Fruit fly (Drosophila melanogaster): Measurements from ENCODE around the gene CG13362.

The CG13362 gene

DNA sequence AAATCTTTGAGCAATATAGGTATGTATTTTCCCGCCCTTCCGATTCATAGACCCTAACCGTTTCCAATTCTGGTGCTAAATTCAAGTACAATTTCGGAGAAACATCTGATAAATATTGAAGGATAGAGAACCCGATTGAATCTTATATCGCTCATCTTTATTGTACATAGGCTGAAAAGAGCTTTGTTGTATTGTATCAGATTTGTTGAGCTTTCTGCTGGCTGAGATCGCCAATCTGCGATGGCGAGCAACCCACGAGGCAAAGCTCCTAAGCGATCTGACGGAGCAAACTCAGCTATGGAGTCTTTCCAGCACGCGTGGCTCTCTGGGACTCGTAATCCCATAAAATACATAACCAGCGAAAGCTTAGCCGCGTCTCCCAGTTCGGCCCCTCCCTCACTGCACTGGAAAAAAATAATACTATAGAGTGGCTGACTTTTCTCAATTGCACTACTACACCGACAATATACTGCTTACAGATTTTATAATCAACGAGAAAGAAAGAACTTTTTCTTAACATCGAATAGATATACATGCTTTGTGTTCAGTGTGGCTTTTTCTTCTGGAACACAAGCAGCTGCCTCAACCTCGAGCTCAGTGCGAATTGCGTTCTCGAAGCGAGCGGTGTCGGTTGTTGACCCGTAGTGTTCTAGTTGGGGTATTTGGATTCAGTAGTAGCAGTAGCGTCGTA, 4.7 kb upstream of the CG13362 start (continued):
- TF ChIP-seq CG7963 (GFP tag; IDR thresholded peaks at IDR 0.05; ENCODE audit: partially characterized antibody) (no peak), tin (GFP tag; optimal IDR thresholded peaks at IDR 0.05) (peak; percentile 78), MBD-R2 (GFP tag; IDR thresholded peaks at IDR 0.05) (peak; percentile 81), Hand (GFP tag; optimal IDR thresholded peaks at IDR 0.05) (peak; percentile 87), CG18599 (GFP tag; optimal IDR thresholded peaks at IDR 0.05) (peak; percentile 96), CG32767 (GFP tag; IDR thresholded peaks at IDR 0.05) (peak; percentile 56; the same call in 1 of the 2 replicates), stwl (tag; optimal IDR thresholded peaks at IDR 0.05) (no peak), ftz-f1 (GFP tag; optimal IDR thresholded peaks at IDR 0.05) (peak; percentile 83), Jarid2 (GFP tag; optimal IDR thresholded peaks at IDR 0.05) (peak; percentile 14), maf-S (GFP tag; optimal IDR thresholded peaks at IDR 0.05) (peak; percentile 87), stc (GFP tag; IDR thresholded peaks at IDR 0.05) (peak; percentile 77), fd3F (GFP tag; optimal IDR thresholded peaks at IDR 0.05) (peak; percentile 70), trh (GFP tag; optimal IDR thresholded peaks at IDR 0.05) (peak; percentile 42), CG1602 (GFP tag; optimal IDR thresholded peaks at IDR 0.05) (peak; percentile 46), tap (tag; optimal IDR thresholded peaks at IDR 0.05) (peak; percentile 74), ac (GFP tag; optimal IDR thresholded peaks at IDR 0.05) (no peak), sens-2 (GFP tag; IDR thresholded peaks at IDR 0.05) (peak; percentile 64), bcd (GFP tag; optimal IDR thresholded peaks at IDR 0.05) (peak; percentile 83), Gsc (GFP tag; IDR thresholded peaks at IDR 0.05) (0 out of 2 replicates have a peak, but pooled peaks have one; percentile 16), schlank (tag; optimal IDR thresholded peaks at IDR 0.05) (peak; percentile 79), MTF-1 (GFP tag; optimal IDR thresholded peaks at IDR 0.05; ENCODE audit: borderline replicate concordance) (peak; percentile 64), PHDP (tag; optimal IDR thresholded peaks at IDR 0.05) (peak; percentile 87), CG17568 (GFP tag; optimal IDR thresholded peaks at IDR 0.05) (peak; percentile 59), CG11398 (GFP tag; optimal IDR thresholded peaks at IDR 0.05) (peak; percentile 66), pho (GFP tag; optimal IDR thresholded peaks at IDR 0.05) (peak; percentile 94), Sry-δ (GFP tag; optimal IDR thresholded peaks at IDR 0.05) (peak; percentile 52), CG4328 (GFP tag; optimal IDR thresholded peaks at IDR 0.05) (no peak), Awh (GFP tag; IDR thresholded peaks at IDR 0.05) (peak; percentile 72), Scr (GFP tag; IDR thresholded peaks at IDR 0.05; ENCODE audit: partially characterized antibody) (no peak), cas (GFP tag; IDR thresholded peaks at IDR 0.05) (peak; percentile 76), CG9932 (GFP tag; IDR thresholded peaks at IDR 0.05) (peak; percentile 94), lov (optimal IDR thresholded peaks at IDR 0.05) (no peak), lov (GFP tag; IDR thresholded peaks at IDR 0.05) (no peak), CG9215 (GFP tag; IDR thresholded peaks at IDR 0.05) (peak; percentile 86), Dref (GFP tag; IDR thresholded peaks at IDR 0.05) (0 out of 2 replicates have a peak, but pooled peaks have one; percentile 33), Camta (GFP tag; optimal IDR thresholded peaks at IDR 0.05) (peak; percentile 65), hb (GFP tag; IDR thresholded peaks at IDR 0.05; ENCODE audit: partially characterized antibody) (no peak), CG42726 (GFP tag; IDR thresholded peaks at IDR 0.05; ENCODE audit: partially characterized antibody) (no peak), gsb (GFP tag; IDR thresholded peaks at IDR 0.05) (peak; percentile 78), peb (GFP tag; IDR thresholded peaks at IDR 0.05) (peak; percentile 53; the same call in 1 of the 2 replicates), HHEX (GFP tag; optimal IDR thresholded peaks at IDR 0.05) (peak; percentile 90), C15 (GFP tag; IDR thresholded peaks at IDR 0.05) (peak; percentile 75; the same call in 2 of the 3 replicates), Hr39 (optimal IDR thresholded peaks at IDR 0.05) (no peak), pan (optimal IDR thresholded peaks at IDR 0.05) (no peak), pan (GFP tag; optimal IDR thresholded peaks at IDR 0.05 in 1 of 2, IDR thresholded peaks at IDR 0.05 in 1 of 2) (peak in 1 of 2 experiments; percentile 89), Deaf1 (tag; optimal IDR thresholded peaks at IDR 0.05) (peak; percentile 58), MESR4 (GFP tag; optimal IDR thresholded peaks at IDR 0.05) (peak; percentile 20), D (optimal IDR thresholded peaks at IDR 0.05) (no peak), D (GFP tag; optimal IDR thresholded peaks at IDR 0.05) (peak; percentile 32), bab2 (GFP tag; optimal IDR thresholded peaks at IDR 0.05) (peak; percentile 87)
